Worm (Caenorhabditis elegans) whole organism, young adult: ENCODE results near the gene C39D10.5.

ENCODE experiments used
- ama-1 ChIP-seq, 3 experiments: fragments of 150-350 bp in 1 of 3; sonication (generic microtip) in 2 of 3; optimal IDR thresholded peaks; 2 replicates each; lab custom pipeline; 2014 to 2018; ENCODE audit warnings: missing biosample characterization in 2 of 3, missing genetic modification characterization in 2 of 3, missing genetic modification reagents in 2 of 3
- dpl-1 ChIP-seq: fragments of 150-350 bp; optimal IDR thresholded peaks from 2 replicates; lab custom pipeline; 2014; ENCODE audit warnings: missing biosample characterization, missing genetic modification reagents, missing genetic modification characterization
- lsl-1 ChIP-seq: fragments of 200-800 bp; sonication (Bioruptor generic); optimal IDR thresholded peaks from 2 replicates; lab custom pipeline; 2018; ENCODE audit warnings: mild to moderate bottlenecking, missing genetic modification characterization, moderate library complexity, missing compliant biosample characterization
- nfya-1 ChIP-seq: sonication (generic microtip); optimal IDR thresholded peaks from 2 replicates; lab custom pipeline; 2017; ENCODE audit warnings: antibody characterized with exemption, missing compliant biosample characterization, missing genetic modification characterization, borderline replicate concordance; ENCODE audit not compliant: insufficient read depth

ce11 chrX:7883994-7884393 lies 8.2 kb downstream of the C39D10.5 start, which contains the start of gene pcyt-2.2:
- TF ChIP-seq lsl-1 (GFP tag; lab: Kevin White, UChicago) (no peak), ama-1 (optimal IDR thresholded peaks at IDR 0.05; lab: Kevin White, UChicago) (no peak), ama-1 (GFP tag; optimal IDR thresholded peaks at IDR 0.05; lab: Kevin White, UChicago) (no peak), nfya-1 (tag; lab: Kevin White, UChicago) (no peak), dpl-1 (GFP tag; lab: Kevin White, UChicago) (no peak)
